Worm (Caenorhabditis elegans): ENCODE measurements around the gene gba-4.

Gene gba-4

DNA sequence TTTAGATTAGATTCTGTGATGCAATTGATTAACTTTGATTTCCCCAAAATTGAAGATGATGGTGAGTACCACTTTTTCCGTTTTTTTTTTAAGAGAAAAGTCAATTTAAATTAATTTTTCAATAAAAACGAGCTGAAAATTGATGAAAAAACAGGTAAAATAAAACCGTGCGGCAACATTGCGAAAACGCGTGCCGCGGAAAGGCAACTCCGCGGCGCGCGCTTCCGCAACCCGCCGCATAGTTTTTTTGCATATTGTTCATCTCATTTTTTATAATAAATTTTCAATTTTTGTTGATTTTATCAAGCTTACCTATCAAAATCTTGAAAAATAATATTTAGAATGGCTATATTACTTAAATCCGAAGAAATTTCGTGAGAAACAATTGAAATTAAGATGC lies 20.2 kb upstream of the gba-4 start:
- TF ChIP-seq skn-1 (tag; optimal IDR thresholded peaks at IDR 0.05) (no peak), nhr-23 (tag; optimal IDR thresholded peaks at IDR 0.05) (peak; percentile 42), nfya-1 (tag; optimal IDR thresholded peaks at IDR 0.05; ENCODE audit: insufficient read depth) (peak; percentile 40), ceh-16 (tag; optimal IDR thresholded peaks at IDR 0.05) (no peak)

DNA sequence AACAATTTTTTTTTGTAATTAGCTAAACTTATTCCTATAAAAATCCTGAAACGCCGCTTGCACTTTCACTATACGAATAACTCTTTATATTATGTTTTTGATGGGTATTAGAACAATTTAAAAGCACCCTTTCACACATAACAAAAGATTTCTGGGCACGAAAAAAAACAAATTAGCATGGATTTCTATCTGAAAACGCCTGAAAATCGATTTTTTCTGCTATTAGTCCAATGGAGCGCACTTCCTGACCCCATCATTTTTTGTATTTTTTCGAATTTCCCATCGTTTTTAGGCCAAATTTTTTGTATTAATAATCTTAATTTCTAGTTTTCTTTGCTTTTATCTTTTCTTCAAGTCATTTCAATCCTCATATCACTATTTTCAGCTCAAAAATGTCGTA lies 18.7 kb upstream of the gba-4 start, which contains the start of gene F41H10.3:
TSS of gene F41H10.3 (plus strand) at position 388 of the 400 bp plus-strand sequence.
- TF ChIP-seq pqm-1 (tag; optimal IDR thresholded peaks at IDR 0.05) (no peak), elt-1 (tag; optimal IDR thresholded peaks at IDR 0.05) (no peak), unc-39 (tag; optimal IDR thresholded peaks at IDR 0.05) (no peak), eor-1 (tag; optimal IDR thresholded peaks at IDR 0.05) (no peak), hmg-11 (tag; optimal IDR thresholded peaks at IDR 0.05) (no peak), ceh-16 (tag; optimal IDR thresholded peaks at IDR 0.05) (no peak), fkh-10 (GFP tag; optimal IDR thresholded peaks at IDR 0.05) (no peak), nhr-76 (tag; optimal IDR thresholded peaks at IDR 0.05) (no peak), daf-12 (tag; optimal IDR thresholded peaks at IDR 0.05) (no peak), aly-2 (tag; optimal IDR thresholded peaks at IDR 0.05) (no peak), zag-1 (tag; optimal IDR thresholded peaks at IDR 0.05) (no peak), elt-3 (tag; optimal IDR thresholded peaks at IDR 0.05) (no peak)

DNA sequence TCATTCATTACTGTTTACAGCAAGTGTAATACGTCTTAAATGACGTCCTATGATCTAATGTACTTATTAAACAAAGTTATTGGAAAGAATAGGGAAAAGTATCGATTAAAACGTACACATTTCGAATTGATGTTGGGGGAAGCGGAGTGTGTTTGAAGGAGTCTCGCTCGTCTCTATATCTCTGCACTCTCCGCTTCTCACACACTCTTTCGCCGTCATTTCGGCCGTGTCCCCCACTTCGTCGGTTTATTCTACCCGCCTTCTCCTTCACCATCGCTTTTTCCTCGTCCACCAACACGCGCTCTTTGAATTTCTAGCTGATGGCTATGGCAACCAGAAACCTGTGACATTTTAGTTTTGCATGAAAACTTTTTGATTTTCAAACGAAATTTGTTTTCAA lies 18.2 kb upstream of the gba-4 start:
- TF ChIP-seq mml-1 (tag; optimal IDR thresholded peaks at IDR 0.05) (no peak), nhr-43 (tag; optimal IDR thresholded peaks at IDR 0.05; ENCODE audit: poor library complexity, severe bottlenecking) (no peak), nhr-76 (tag; optimal IDR thresholded peaks at IDR 0.05) (no peak), ceh-9 (tag; optimal IDR thresholded peaks at IDR 0.05) (no peak), daf-12 (tag; optimal IDR thresholded peaks at IDR 0.05) (no peak), jun-1 (tag; optimal IDR thresholded peaks at IDR 0.05) (no peak), unc-39 (tag; optimal IDR thresholded peaks at IDR 0.05) (no peak), egl-27 (tag; optimal IDR thresholded peaks at IDR 0.05) (no peak), fos-1 (tag; optimal IDR thresholded peaks at IDR 0.05) (no peak), lin-15B (tag; optimal IDR thresholded peaks at IDR 0.05) (peak; percentile 70), nhr-12 (tag; optimal IDR thresholded peaks at IDR 0.05) (no peak), nhr-77 (tag; optimal IDR thresholded peaks at IDR 0.05) (no peak), lsy-12 (tag; optimal IDR thresholded peaks at IDR 0.05) (no peak), nhr-28 (tag; optimal IDR thresholded peaks at IDR 0.05) (no peak), nhr-25 (tag; optimal IDR thresholded peaks at IDR 0.05) (peak; percentile 58), sea-2 (GFP tag; optimal IDR thresholded peaks at IDR 0.05) (no peak), aly-2 (tag; optimal IDR thresholded peaks at IDR 0.05) (no peak), eor-1 (tag; optimal IDR thresholded peaks at IDR 0.05) (no peak), snpc-4 (tag; optimal IDR thresholded peaks at IDR 0.05) (no peak), nhr-67 (tag; optimal IDR thresholded peaks at IDR 0.05) (no peak), pha-4 (tag; optimal IDR thresholded peaks at IDR 0.05) (peak; percentile 37), fkh-2 (tag; optimal IDR thresholded peaks at IDR 0.05) (no peak), skn-1 (tag; optimal IDR thresholded peaks at IDR 0.05) (no peak), ama-1 (optimal IDR thresholded peaks at IDR 0.05) (peak; percentile 60), nhr-23 (tag; optimal IDR thresholded peaks at IDR 0.05) (no peak), lin-39 (tag; optimal IDR thresholded peaks at IDR 0.05) (peak; percentile 31), ZK546.5 (tag; optimal IDR thresholded peaks at IDR 0.05) (no peak), zag-1 (tag; optimal IDR thresholded peaks at IDR 0.05) (no peak), nfya-1 (tag; optimal IDR thresholded peaks at IDR 0.05; ENCODE audit: insufficient read depth) (peak; percentile 39), ceh-82 (tag; optimal IDR thresholded peaks at IDR 0.05) (no peak), egl-5 (tag; optimal IDR thresholded peaks at IDR 0.05) (no peak), ztf-4 (tag; optimal IDR thresholded peaks at IDR 0.05) (no peak), mdl-1 (tag; optimal IDR thresholded peaks at IDR 0.05) (no peak), hmg-11 (tag; optimal IDR thresholded peaks at IDR 0.05) (peak; percentile 53), R02D3.7 (tag; optimal IDR thresholded peaks at IDR 0.05) (no peak), tbx-2 (tag; optimal IDR thresholded peaks at IDR 0.05) (no peak), nhr-237 (tag; optimal IDR thresholded peaks at IDR 0.05) (no peak), fkh-10 (GFP tag; optimal IDR thresholded peaks at IDR 0.05) (no peak), unc-62 (GFP tag; optimal IDR thresholded peaks at IDR 0.05) (no peak), pqm-1 (tag; optimal IDR thresholded peaks at IDR 0.05) (no peak), elt-3 (tag; optimal IDR thresholded peaks at IDR 0.05) (no peak), ceh-16 (tag; optimal IDR thresholded peaks at IDR 0.05) (no peak), elt-2 (tag; optimal IDR thresholded peaks at IDR 0.05) (peak; percentile 25), ceh-28 (tag; optimal IDR thresholded peaks at IDR 0.05) (peak; percentile 70), ztf-11 (tag; optimal IDR thresholded peaks at IDR 0.05) (no peak), elt-1 (tag; optimal IDR thresholded peaks at IDR 0.05) (no peak), nhr-11 (tag; optimal IDR thresholded peaks at IDR 0.05) (no peak)

Data from whole organism, L3 larva.